Worm (Caenorhabditis elegans) whole organism, L1 larva: ENCODE data around the gene Y73B6BL.44.

ENCODE experiments used
- C04F5.9 ChIP-seq: sonication (generic microtip); optimal IDR thresholded peaks from 2 replicates; lab custom pipeline; 2016; ENCODE audit warnings: missing genetic modification characterization, missing compliant biosample characterization
- C16A3.4 ChIP-seq: fragments of 150-350 bp; optimal IDR thresholded peaks from 2 replicates; lab custom pipeline; 2014; ENCODE audit warnings: missing biosample characterization, missing genetic modification characterization
- C34B4.2 ChIP-seq: sonication (generic microtip); optimal IDR thresholded peaks from 2 replicates; lab custom pipeline; 2017; ENCODE audit warnings: mild to moderate bottlenecking, missing genetic modification characterization, missing compliant biosample characterization
- F16B12.6 ChIP-seq: fragments of 150-350 bp; optimal IDR thresholded peaks from 2 replicates; lab custom pipeline; 2014; ENCODE audit warnings: missing biosample characterization, missing genetic modification characterization
- Y116A8C.19 ChIP-seq: sonication (generic microtip); optimal IDR thresholded peaks from 2 replicates; lab custom pipeline; 2016; ENCODE audit warnings: missing compliant biosample characterization, missing genetic modification characterization, borderline replicate concordance
- aha-1 ChIP-seq: fragments of 150-350 bp; optimal IDR thresholded peaks from 2 replicates; lab custom pipeline; 2014; ENCODE audit warnings: missing biosample characterization, missing genetic modification characterization
- aly-2 ChIP-seq: fragments of 150-350 bp; optimal IDR thresholded peaks from 2 replicates; lab custom pipeline; 2014; ENCODE audit warnings: missing biosample characterization, missing genetic modification characterization
- ama-1 ChIP-seq: fragments of 150-350 bp; optimal IDR thresholded peaks from 2 replicates; lab custom pipeline; 2014
- ceh-63 ChIP-seq: fragments of 200-800 bp; sonication (Bioruptor generic); optimal IDR thresholded peaks from 2 replicates; lab custom pipeline; 2018; ENCODE audit warnings: mild to moderate bottlenecking, missing genetic modification characterization, missing compliant biosample characterization
- ceh-90 ChIP-seq: sonication (generic microtip); optimal IDR thresholded peaks from 2 replicates; lab custom pipeline; 2016; ENCODE audit warnings: missing genetic modification characterization, missing compliant biosample characterization
- ces-1 ChIP-seq: fragments of 150-350 bp; optimal IDR thresholded peaks from 2 replicates; lab custom pipeline; 2014; ENCODE audit warnings: missing biosample characterization, missing genetic modification reagents, missing genetic modification characterization
- dpl-1 ChIP-seq, 3 experiments: fragments of 150-350 bp in 2 of 3; sonication (generic microtip) in 1 of 3; optimal IDR thresholded peaks; 2 replicates each; lab custom pipeline; 2014 to 2017; ENCODE audit warnings: missing biosample characterization in 3 of 3, missing genetic modification characterization in 3 of 3, missing genetic modification reagents in 3 of 3
- egl-13 ChIP-seq: sonication (generic microtip); optimal IDR thresholded peaks from 2 replicates; lab custom pipeline; 2016; ENCODE audit warnings: missing genotype, missing genetic modification reagents, missing genetic modification characterization, missing compliant biosample characterization
- egl-27 ChIP-seq, 2 experiments: fragments of 150-350 bp in 1 of 2; sonication (generic microtip); optimal IDR thresholded peaks; 3 replicates each; lab custom pipeline; 2017 to 2018; ENCODE audit warnings: missing biosample characterization in 2 of 2, missing genetic modification characterization in 2 of 2, missing genetic modification reagents in 2 of 2
- elt-2 ChIP-seq: sonication (generic microtip); optimal IDR thresholded peaks from 2 replicates; lab custom pipeline; 2016; ENCODE audit warnings: missing genetic modification characterization, mild to moderate bottlenecking, inconsistent platforms, missing compliant biosample characterization, missing genetic modification reagents
- elt-3 ChIP-seq, 6 experiments: fragments of 150-350 bp in 1 of 6; sonication (generic microtip); optimal IDR thresholded peaks; 2 replicates each; lab custom pipeline; 2017 to 2018; ENCODE audit warnings: missing biosample characterization in 6 of 6, missing genetic modification characterization in 6 of 6, inconsistent platforms in 1 of 6
- fkh-10 ChIP-seq: sonication (generic microtip); optimal IDR thresholded peaks from 2 replicates; lab custom pipeline; 2017; ENCODE audit warnings: missing biosample characterization, missing genetic modification reagents, missing genetic modification characterization
- fkh-4 ChIP-seq: sonication (generic microtip); optimal IDR thresholded peaks from 2 replicates; lab custom pipeline; 2016; ENCODE audit warnings: missing compliant biosample characterization, missing genetic modification characterization, borderline replicate concordance
- fkh-8 ChIP-seq: sonication (generic microtip); optimal IDR thresholded peaks from 2 replicates; lab custom pipeline; 2016; ENCODE audit warnings: mild to moderate bottlenecking, missing genetic modification characterization, missing compliant biosample characterization
- fos-1 ChIP-seq: fragments of 150-350 bp; optimal IDR thresholded peaks from 2 replicates; lab custom pipeline; 2014; ENCODE audit warnings: missing biosample characterization, missing genetic modification characterization
- hpl-2 ChIP-seq: fragments of 150-350 bp; optimal IDR thresholded peaks from 2 replicates; lab custom pipeline; 2014; ENCODE audit warnings: missing biosample characterization, missing genetic modification reagents, missing genetic modification characterization
- lin-13 ChIP-seq: fragments of 150-350 bp; optimal IDR thresholded peaks from 2 replicates; lab custom pipeline; 2014; ENCODE audit warnings: missing biosample characterization, missing genetic modification reagents, missing genetic modification characterization
- lin-15B ChIP-seq: fragments of 150-350 bp; sonication (generic microtip); optimal IDR thresholded peaks from 3 replicates; lab custom pipeline; 2014; ENCODE audit warnings: missing biosample characterization, missing genetic modification characterization
- lin-35 ChIP-seq, 2 experiments: fragments of 150-350 bp; optimal IDR thresholded peaks; 2 replicates each; lab custom pipeline; 2014; ENCODE audit warnings: missing biosample characterization in 2 of 2, missing genetic modification characterization in 2 of 2, missing genetic modification reagents in 2 of 2
- lin-39 ChIP-seq: fragments of 150-350 bp; optimal IDR thresholded peaks from 2 replicates; lab custom pipeline; 2014; ENCODE audit warnings: missing biosample characterization, missing genetic modification reagents, missing genetic modification characterization
- lir-3 ChIP-seq: sonication (generic microtip); optimal IDR thresholded peaks from 2 replicates; lab custom pipeline; 2016; ENCODE audit warnings: mild to moderate bottlenecking, missing genetic modification characterization, moderate library complexity, missing compliant biosample characterization; ENCODE audit not compliant: poor library complexity
- mab-9 ChIP-seq: fragments of 200-800 bp; sonication (Bioruptor generic); IDR thresholded peaks from 2 replicates; pipeline ENCODE4 v1.3.6; 2022; ENCODE audit warnings: missing genetic modification reagents, missing genetic modification characterization, missing compliant biosample characterization
- mef-2 ChIP-seq: fragments of 150-350 bp; optimal IDR thresholded peaks from 2 replicates; lab custom pipeline; 2014; ENCODE audit warnings: missing biosample characterization, missing genetic modification characterization
- nhr-11 ChIP-seq: fragments of 150-350 bp; optimal IDR thresholded peaks from 2 replicates; lab custom pipeline; 2014; ENCODE audit warnings: missing biosample characterization, missing genetic modification characterization
- nhr-237 ChIP-seq: fragments of 150-350 bp; optimal IDR thresholded peaks from 2 replicates; lab custom pipeline; 2014; ENCODE audit warnings: missing biosample characterization, missing genetic modification characterization
- nhr-77 ChIP-seq: fragments of 150-350 bp; optimal IDR thresholded peaks from 2 replicates; lab custom pipeline; 2014; ENCODE audit warnings: missing biosample characterization, missing genetic modification characterization
- nhr-85 ChIP-seq: sonication (generic microtip); peaks from one replicate; lab custom pipeline; 2016; ENCODE audit warnings: missing genetic modification characterization, inconsistent platforms, missing compliant biosample characterization
- pag-3 ChIP-seq: sonication (generic microtip); optimal IDR thresholded peaks from 2 replicates; lab custom pipeline; 2017; ENCODE audit warnings: missing genetic modification characterization, mild to moderate bottlenecking, missing compliant biosample characterization, antibody characterized with exemption, borderline replicate concordance; ENCODE audit not compliant: insufficient read depth
- pqm-1 ChIP-seq: sonication (generic microtip); optimal IDR thresholded peaks from 3 replicates; lab custom pipeline; 2017; ENCODE audit warnings: missing biosample characterization, missing genetic modification characterization
- snpc-4 ChIP-seq: fragments of 150-350 bp; optimal IDR thresholded peaks from 2 replicates; lab custom pipeline; 2014; ENCODE audit warnings: missing biosample characterization, missing genetic modification characterization
- snu-23 ChIP-seq: sonication (generic microtip); optimal IDR thresholded peaks from 2 replicates; lab custom pipeline; 2016; ENCODE audit warnings: missing genetic modification characterization, missing compliant biosample characterization
- sox-4 ChIP-seq: sonication (generic microtip); optimal IDR thresholded peaks from 2 replicates; lab custom pipeline; 2016; ENCODE audit warnings: missing genetic modification characterization, missing compliant biosample characterization
- sptf-1 ChIP-seq: fragments of 150-350 bp; optimal IDR thresholded peaks from 2 replicates; lab custom pipeline; 2014; ENCODE audit warnings: missing biosample characterization, missing genetic modification characterization
- tbx-2 ChIP-seq: sonication (generic microtip); optimal IDR thresholded peaks from 2 replicates; lab custom pipeline; 2016; ENCODE audit warnings: missing genetic modification characterization, missing compliant biosample characterization
- unc-130 ChIP-seq: fragments of 150-350 bp; optimal IDR thresholded peaks from 2 replicates; lab custom pipeline; 2017; ENCODE audit warnings: missing biosample characterization, missing genetic modification characterization, inconsistent platforms
- unc-30 ChIP-seq: sonication (generic microtip); optimal IDR thresholded peaks from 2 replicates; lab custom pipeline; 2017; ENCODE audit warnings: missing biosample characterization, missing genetic modification characterization
- unc-98 ChIP-seq: fragments of 200-800 bp; sonication (Bioruptor generic); IDR thresholded peaks from 2 replicates; pipeline ENCODE4 v1.3.6; 2022; ENCODE audit warnings: missing genetic modification characterization, missing compliant biosample characterization
- vab-15 ChIP-seq: sonication (generic microtip); optimal IDR thresholded peaks from 2 replicates; lab custom pipeline; 2017; ENCODE audit warnings: missing genotype, mild to moderate bottlenecking, missing genetic modification characterization, missing compliant biosample characterization
- xbp-1 ChIP-seq: sonication (generic microtip); optimal IDR thresholded peaks from 2 replicates; lab custom pipeline; 2016; ENCODE audit warnings: missing genetic modification characterization, missing compliant biosample characterization
- zag-1 ChIP-seq: fragments of 150-350 bp; optimal IDR thresholded peaks from 2 replicates; lab custom pipeline; 2014; ENCODE audit warnings: missing biosample characterization, missing genetic modification characterization
- zip-4 ChIP-seq: fragments of 200-800 bp; sonication (Bioruptor generic); optimal IDR thresholded peaks from 2 replicates; lab custom pipeline; 2018; ENCODE audit warnings: mild to moderate bottlenecking, missing genetic modification characterization, moderate library complexity, missing compliant biosample characterization
- ztf-4 ChIP-seq: fragments of 150-350 bp; optimal IDR thresholded peaks from 2 replicates; lab custom pipeline; 2014; ENCODE audit warnings: missing biosample characterization, missing genetic modification characterization

The Y73B6BL.44 gene

ce11 chrIV:6474751-6475150, 18.6 kb upstream of the Y73B6BL.44 start (continued):
- no peak for TF ChIP-seq aha-1 (tag; lab: Kevin White, UChicago)
- no peak for TF ChIP-seq pag-3
- no peak for TF ChIP-seq zip-4 (GFP tag; lab: Kevin White, UChicago)
- no peak for TF ChIP-seq hpl-2
- no peak for TF ChIP-seq ceh-90 (tag; lab: Kevin White, UChicago)
- peak; percentile 30 for TF ChIP-seq snpc-4 (tag; lab: Kevin White, UChicago)
- TF ChIP-seq lin-39 (tag; lab: Kevin White, UChicago), result peak; percentile 28
- peak; percentile 21 to 52 for TF ChIP-seq lin-35 (GFP tag; optimal IDR thresholded peaks at IDR 0.05; lab: Kevin White, UChicago)
- no peak for TF ChIP-seq ztf-4
- no peak for TF ChIP-seq unc-98 (GFP tag; lab: Robert Waterston, UW)
- TF ChIP-seq egl-13 (tag; lab: Kevin White, UChicago), result no peak
- TF ChIP-seq Y116A8C.19 (tag; lab: Kevin White, UChicago), result no peak
- no peak for TF ChIP-seq sptf-1 (tag; lab: Kevin White, UChicago)
- no peak for TF ChIP-seq aly-2 (tag; lab: Kevin White, UChicago)
- TF ChIP-seq sox-4 (tag; lab: Kevin White, UChicago), result no peak
- no peak for TF ChIP-seq egl-27 (tag; optimal IDR thresholded peaks at IDR 0.05; lab: Kevin White, UChicago)
- TF ChIP-seq xbp-1 (tag; lab: Kevin White, UChicago), result peak; percentile 2
- no peak for TF ChIP-seq unc-130 (tag; lab: Kevin White, UChicago)
- no peak for TF ChIP-seq mab-9 (GFP tag; lab: Robert Waterston, UW)
- peak; percentile 42 for TF ChIP-seq fos-1 (tag; lab: Kevin White, UChicago)
- no peak for TF ChIP-seq C04F5.9 (tag; lab: Kevin White, UChicago)
- TF ChIP-seq nhr-11 (tag; lab: Kevin White, UChicago), result no peak
- TF ChIP-seq fkh-10 (GFP tag; lab: Kevin White, UChicago), result peak; percentile 33
- TF ChIP-seq ama-1 (lab: Kevin White, UChicago), result no peak
- TF ChIP-seq C16A3.4, result peak; percentile 4
- peak; percentile 22 to 50 (median 27) for TF ChIP-seq dpl-1 (GFP tag; optimal IDR thresholded peaks at IDR 0.05; lab: Kevin White, UChicago)
- TF ChIP-seq pqm-1 (tag; lab: Kevin White, UChicago), result no peak
- TF ChIP-seq lin-15B (tag; lab: Kevin White, UChicago), result peak; percentile 45
- no peak for TF ChIP-seq ces-1 (GFP tag; lab: Kevin White, UChicago)
- peak; percentile 32 for TF ChIP-seq lir-3 (tag; lab: Kevin White, UChicago)
- no peak for TF ChIP-seq nhr-77 (tag; lab: Kevin White, UChicago)
- peak; percentile 6 for TF ChIP-seq lin-13 (GFP tag; lab: Kevin White, UChicago)
- TF ChIP-seq F16B12.6 (tag; lab: Kevin White, UChicago), result peak; percentile 6
- TF ChIP-seq vab-15, result no peak
- TF ChIP-seq C34B4.2 (tag; lab: Kevin White, UChicago), result no peak
- no peak for TF ChIP-seq elt-2 (tag; lab: Kevin White, UChicago)
- TF ChIP-seq elt-3 (tag; optimal IDR thresholded peaks at IDR 0.05; lab: Kevin White, UChicago), result no peak
- TF ChIP-seq nhr-85 (tag; lab: Kevin White, UChicago), result peak; percentile 81
- peak; percentile 31 for TF ChIP-seq tbx-2
- TF ChIP-seq zag-1 (tag; lab: Kevin White, UChicago), result no peak
- peak; percentile 71 for TF ChIP-seq snu-23 (GFP tag; lab: Kevin White, UChicago)
- TF ChIP-seq nhr-237 (tag; lab: Kevin White, UChicago), result no peak
- no peak for TF ChIP-seq unc-30 (tag; lab: Kevin White, UChicago)
- no peak for TF ChIP-seq ceh-63 (GFP tag; lab: Kevin White, UChicago)
- TF ChIP-seq fkh-8 (tag; lab: Kevin White, UChicago), result peak; percentile 3
- no peak for TF ChIP-seq fkh-4 (tag; lab: Kevin White, UChicago)
- no peak for TF ChIP-seq mef-2 (tag; lab: Kevin White, UChicago)
- TF ChIP-seq, all 84 proteins: peak for 32
